Worm (Caenorhabditis elegans) whole organism, L2 larva: ENCODE measurements around the gene brc-1.
A peak's percentile ranks its signal among the peaks of the same experiment; 100 is the strongest.

Experiments used
- C34F6.9 ChIP-seq: fragments of 150-350 bp; optimal IDR thresholded peaks from 2 replicates; lab custom pipeline; 2014; ENCODE audit warnings: missing biosample characterization, missing genetic modification characterization
- F13H6.1 ChIP-seq: sonication (generic microtip); optimal IDR thresholded peaks from 2 replicates; lab custom pipeline; 2016; ENCODE audit warnings: missing genetic modification characterization, missing compliant biosample characterization
- R02D3.7 ChIP-seq: fragments of 150-350 bp; optimal IDR thresholded peaks from 2 replicates; lab custom pipeline; 2014; ENCODE audit warnings: missing biosample characterization, missing genetic modification characterization
- Y55F3AM.14 ChIP-seq: fragments of 200-800 bp; sonication (Bioruptor generic); optimal IDR thresholded peaks from 2 replicates; lab custom pipeline; 2018; ENCODE audit warnings: mild to moderate bottlenecking, missing genetic modification characterization, missing compliant biosample characterization
- ZK546.5 ChIP-seq: sonication (generic microtip); optimal IDR thresholded peaks from 2 replicates; lab custom pipeline; 2017; ENCODE audit warnings: missing biosample characterization, missing genetic modification characterization
- ceh-16 ChIP-seq: fragments of 150-350 bp; optimal IDR thresholded peaks from 2 replicates; lab custom pipeline; 2014; ENCODE audit warnings: missing biosample characterization, missing genetic modification characterization
- ceh-82 ChIP-seq: fragments of 150-350 bp; optimal IDR thresholded peaks from 2 replicates; lab custom pipeline; 2014; ENCODE audit warnings: missing biosample characterization, missing genetic modification characterization
- crh-2 ChIP-seq: sonication (generic microtip); optimal IDR thresholded peaks from 2 replicates; lab custom pipeline; 2017; ENCODE audit warnings: missing biosample characterization, missing genetic modification characterization
- dmd-4 ChIP-seq: sonication (generic microtip); optimal IDR thresholded peaks from 2 replicates; lab custom pipeline; 2017; ENCODE audit warnings: missing biosample characterization, missing genetic modification characterization
- elt-3 ChIP-seq: sonication (generic microtip); optimal IDR thresholded peaks from 2 replicates; lab custom pipeline; 2017; ENCODE audit warnings: missing biosample characterization, missing genetic modification characterization
- fos-1 ChIP-seq: fragments of 150-350 bp; optimal IDR thresholded peaks from 2 replicates; lab custom pipeline; 2014; ENCODE audit warnings: missing biosample characterization, missing genetic modification characterization
- gmeb-1 ChIP-seq: fragments of 150-350 bp; optimal IDR thresholded peaks from 2 replicates; lab custom pipeline; 2014; ENCODE audit warnings: missing biosample characterization, missing genetic modification characterization
- lin-11 ChIP-seq: fragments of 150-350 bp; sonication (generic microtip); optimal IDR thresholded peaks from 2 replicates; lab custom pipeline; 2014; ENCODE audit warnings: missing biosample characterization, missing genetic modification characterization, inconsistent platforms, mixed read lengths
- lin-13 ChIP-seq: fragments of 150-350 bp; optimal IDR thresholded peaks from 2 replicates; lab custom pipeline; 2014; ENCODE audit warnings: missing biosample characterization, missing genetic modification reagents, missing genetic modification characterization
- mbf-1 ChIP-seq: sonication (generic microtip); optimal IDR thresholded peaks from 2 replicates; lab custom pipeline; 2017; ENCODE audit warnings: missing biosample characterization, missing genetic modification characterization
- mdl-1 ChIP-seq, 2 experiments: fragments of 150-350 bp in 1 of 2; sonication (generic microtip) in 1 of 2; optimal IDR thresholded peaks; 2 replicates each; lab custom pipeline; 2017; ENCODE audit warnings: missing biosample characterization in 2 of 2, missing genetic modification characterization in 2 of 2
- nhr-10 ChIP-seq: sonication (generic microtip); optimal IDR thresholded peaks from 2 replicates; lab custom pipeline; 2017; ENCODE audit warnings: missing biosample characterization, missing genetic modification characterization
- nhr-11 ChIP-seq: fragments of 150-350 bp; optimal IDR thresholded peaks from 2 replicates; lab custom pipeline; 2014; ENCODE audit warnings: missing biosample characterization, missing genetic modification characterization
- nhr-129 ChIP-seq: fragments of 150-350 bp; optimal IDR thresholded peaks from 2 replicates; lab custom pipeline; 2014; ENCODE audit warnings: missing biosample characterization, missing genetic modification characterization
- nhr-21 ChIP-seq: fragments of 150-350 bp; optimal IDR thresholded peaks from 2 replicates; lab custom pipeline; 2014; ENCODE audit warnings: missing biosample characterization, missing genetic modification characterization
- nhr-23 ChIP-seq: fragments of 150-350 bp; optimal IDR thresholded peaks from 2 replicates; lab custom pipeline; 2014; ENCODE audit warnings: missing biosample characterization, missing genetic modification reagents, missing genetic modification characterization
- nhr-25 ChIP-seq: fragments of 150-350 bp; sonication (generic microtip); optimal IDR thresholded peaks from 3 replicates; lab custom pipeline; 2014; ENCODE audit warnings: missing biosample characterization, missing genetic modification characterization
- nhr-77 ChIP-seq: fragments of 150-350 bp; optimal IDR thresholded peaks from 2 replicates; lab custom pipeline; 2014; ENCODE audit warnings: missing biosample characterization, missing genetic modification characterization
- skn-1 ChIP-seq: sonication (generic microtip); optimal IDR thresholded peaks from 2 replicates; lab custom pipeline; 2017; ENCODE audit warnings: missing biosample characterization, missing genetic modification characterization
- sma-9 ChIP-seq, 2 experiments: fragments of 150-350 bp in 1 of 2; sonication (generic microtip) in 1 of 2; optimal IDR thresholded peaks; 2 replicates each; lab custom pipeline; 2014 to 2016; ENCODE audit warnings: missing genetic modification characterization in 2 of 2, mild to moderate bottlenecking in 1 of 2, missing biosample characterization in 1 of 2, missing compliant biosample characterization in 1 of 2, missing genetic modification reagents in 1 of 2, moderate library complexity in 1 of 2
- unc-39 ChIP-seq: fragments of 150-350 bp; optimal IDR thresholded peaks from 2 replicates; lab custom pipeline; 2014; ENCODE audit warnings: missing biosample characterization, missing genetic modification characterization
- unc-55 ChIP-seq: fragments of 150-350 bp; sonication (generic microtip); optimal IDR thresholded peaks from 3 replicates; lab custom pipeline; 2014; ENCODE audit warnings: missing biosample characterization, missing genetic modification reagents, missing genetic modification characterization
- unc-62 ChIP-seq: fragments of 150-350 bp; optimal IDR thresholded peaks from 2 replicates; lab custom pipeline; 2014; ENCODE audit warnings: missing biosample characterization, missing genetic modification reagents, missing genetic modification characterization
- zag-1 ChIP-seq: fragments of 150-350 bp; optimal IDR thresholded peaks from 2 replicates; lab custom pipeline; 2014; ENCODE audit warnings: missing biosample characterization, missing genetic modification characterization
- ztf-11 ChIP-seq: sonication (generic microtip); optimal IDR thresholded peaks from 2 replicates; lab custom pipeline; 2017; ENCODE audit warnings: missing biosample characterization, missing genetic modification characterization

Gene brc-1

ce11 chrIII:3839635-3840034 lies 23.1 kb downstream of the brc-1 start, which contains the start of gene cyp-25A3:
Gene cyp-25A3, minus strand, starts transcription at chrIII:3839735.
- TF ChIP-seq crh-2 (no peak), ceh-16 (no peak), ceh-82 (no peak), skn-1 (tag; lab: Kevin White, UChicago) (no peak), nhr-23 (tag; lab: Kevin White, UChicago) (no peak), Y55F3AM.14 (GFP tag; lab: Kevin White, UChicago) (no peak), sma-9 (GFP tag; optimal IDR thresholded peaks at IDR 0.05; lab: Kevin White, UChicago) (no peak), sma-9 (tag; optimal IDR thresholded peaks at IDR 0.05; lab: Kevin White, UChicago) (no peak)

DNA sequence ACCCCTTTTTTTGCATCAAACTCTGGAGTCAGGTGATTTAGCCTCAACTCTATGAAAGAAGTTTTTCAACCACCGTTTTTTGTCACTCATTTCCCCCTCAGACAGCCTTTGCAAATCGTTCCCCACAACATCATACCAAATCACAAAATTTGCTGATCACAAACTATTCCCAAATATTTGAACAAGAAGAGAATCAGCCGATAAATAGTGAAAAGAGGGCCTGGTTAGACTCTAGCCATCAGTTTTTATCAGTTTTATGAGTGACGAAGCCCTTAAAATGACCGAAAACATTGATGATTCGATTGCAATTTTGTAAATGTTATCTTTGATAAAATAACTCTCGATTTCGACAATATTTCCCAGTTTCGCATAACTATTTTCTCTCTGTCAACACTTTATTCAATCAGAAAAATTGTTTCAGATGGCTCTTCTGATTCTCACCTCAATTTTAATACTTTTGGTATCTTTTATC lies 27.9 kb downstream of the brc-1 start, which contains the start of gene cyp-25A2:
cyp-25A2 (plus strand) TSS at position 422 of the 472 bp plus-strand sequence.
- TF ChIP-seq unc-55 (GFP tag; lab: Kevin White, UChicago) (no peak), crh-2 (peak; percentile 29), ZK546.5 (tag; lab: Kevin White, UChicago) (no peak), gmeb-1 (tag; lab: Kevin White, UChicago) (no peak), F13H6.1 (tag; lab: Kevin White, UChicago) (peak; percentile 27), sma-9 (GFP tag; optimal IDR thresholded peaks at IDR 0.05; lab: Kevin White, UChicago) (peak; percentile 66), sma-9 (tag; optimal IDR thresholded peaks at IDR 0.05; lab: Kevin White, UChicago) (no peak), fos-1 (tag; lab: Kevin White, UChicago) (peak; percentile 90), nhr-10 (tag; lab: Kevin White, UChicago) (no peak), unc-62 (GFP tag; lab: Kevin White, UChicago) (no peak), lin-13 (GFP tag; lab: Kevin White, UChicago) (no peak)
- TF ChIP-seq, all 48 proteins: peak for 4

DNA sequence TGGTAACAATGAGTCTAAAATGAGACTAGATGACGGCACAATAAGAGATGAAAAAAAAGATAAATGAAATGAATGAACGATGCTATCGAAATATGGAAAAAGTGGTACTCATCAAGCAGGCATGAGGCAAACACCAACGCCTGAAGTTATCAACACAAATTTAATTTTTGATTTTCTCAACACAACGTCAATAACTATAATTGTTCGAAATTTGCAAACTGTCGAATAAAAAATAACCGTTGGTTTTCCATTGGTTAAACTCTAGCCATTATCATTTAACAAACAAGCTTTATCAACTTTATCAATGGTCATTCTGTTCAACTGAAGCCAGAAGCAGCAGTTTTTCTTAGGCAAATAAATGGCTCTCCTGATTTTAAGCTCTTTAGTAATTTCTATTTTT lies 30.5 kb downstream of the brc-1 start, which contains the start of gene cyp-25A1:
cyp-25A1 (plus strand) TSS at position 301 of the 400 bp plus-strand sequence.
- no peak for TF ChIP-seq C34F6.9 (tag; lab: Kevin White, UChicago)
- TF ChIP-seq unc-55 (GFP tag; lab: Kevin White, UChicago): no peak
- TF ChIP-seq unc-39 (tag; lab: Kevin White, UChicago): no peak
- no peak for TF ChIP-seq mdl-1 (tag; optimal IDR thresholded peaks at IDR 0.05; lab: Kevin White, UChicago)
- no peak for TF ChIP-seq nhr-21
- no peak for TF ChIP-seq F13H6.1 (tag; lab: Kevin White, UChicago)
- no peak for TF ChIP-seq elt-3 (tag; lab: Kevin White, UChicago)
- no peak for TF ChIP-seq nhr-11
- TF ChIP-seq dmd-4 (tag; lab: Kevin White, UChicago): no peak
- TF ChIP-seq ceh-16: no peak
- TF ChIP-seq mbf-1 (tag; lab: Kevin White, UChicago): no peak
- TF ChIP-seq ceh-82: no peak
- no peak for TF ChIP-seq fos-1 (tag; lab: Kevin White, UChicago)
- TF ChIP-seq, all 48 proteins: peak for 0

ce11 chrIII:3831798-3832197 lies 31.0 kb downstream of the brc-1 start:
- TF ChIP-seq zag-1 (tag; lab: Kevin White, UChicago) (no peak), nhr-10 (tag; lab: Kevin White, UChicago) (no peak), C34F6.9 (tag; lab: Kevin White, UChicago) (no peak), unc-55 (GFP tag; lab: Kevin White, UChicago) (no peak), elt-3 (tag; lab: Kevin White, UChicago) (no peak)

DNA sequence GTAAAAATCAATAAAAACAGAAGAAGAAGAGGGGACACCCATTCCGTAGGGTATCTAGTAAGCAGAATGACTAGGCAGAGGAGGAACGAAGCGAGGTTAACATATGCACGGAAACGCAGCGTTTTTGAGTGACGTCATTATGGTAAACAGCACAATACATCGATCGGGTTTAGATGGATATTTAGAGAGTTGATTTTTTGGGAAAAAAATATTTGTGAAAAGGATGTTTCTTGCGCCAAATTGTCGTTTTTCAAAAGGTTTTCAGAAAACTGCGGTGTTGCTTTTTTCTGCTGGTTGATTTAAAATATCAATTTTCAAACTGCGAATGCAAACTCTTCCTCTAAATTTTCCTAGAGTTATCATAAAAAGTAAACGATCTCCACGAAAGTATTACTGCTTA lies 31.4 kb downstream of the brc-1 start, which contains the start of gene C36A4.10:
C36A4.10 (minus strand) TSS at position 101 of the 400 bp plus-strand sequence.
- peak; percentile 6 for TF ChIP-seq unc-55 (GFP tag; lab: Kevin White, UChicago)
- TF ChIP-seq nhr-129: no peak
- no peak for TF ChIP-seq ztf-11 (tag; lab: Kevin White, UChicago)
- peak; percentile 1 for TF ChIP-seq fos-1 (tag; lab: Kevin White, UChicago)
- TF ChIP-seq elt-3 (tag; lab: Kevin White, UChicago): no peak
- no peak for TF ChIP-seq nhr-21

DNA sequence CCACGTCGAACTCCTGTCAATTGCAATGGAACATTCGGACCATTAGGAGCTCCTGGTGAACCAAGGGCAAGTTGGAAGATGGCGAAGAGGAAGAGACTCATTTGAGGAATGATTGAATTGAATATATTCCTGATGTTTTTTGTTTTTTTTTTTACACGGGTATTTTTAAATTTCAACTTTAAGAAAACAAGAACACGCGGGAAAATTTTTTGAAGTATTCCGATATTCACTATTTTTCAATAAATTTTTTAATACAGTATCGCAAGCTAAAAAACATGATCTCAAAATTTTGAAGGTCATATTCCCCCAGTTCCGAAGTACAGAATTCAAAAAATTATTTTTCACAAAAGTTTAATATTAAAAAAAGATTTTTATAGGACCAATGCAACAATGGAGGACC lies 33.7 kb downstream of the brc-1 start, which contains the start of gene cnnm-5:
cnnm-5 (minus strand) TSS at position 101 of the 400 bp plus-strand sequence.
- TF ChIP-seq lin-13 (GFP tag; lab: Kevin White, UChicago) (no peak), nhr-21 (no peak), ceh-16 (no peak), ztf-11 (tag; lab: Kevin White, UChicago) (no peak), nhr-77 (tag; lab: Kevin White, UChicago) (no peak), zag-1 (tag; lab: Kevin White, UChicago) (no peak), nhr-129 (no peak), lin-11 (tag; lab: Kevin White, UChicago) (no peak), nhr-11 (no peak), unc-55 (GFP tag; lab: Kevin White, UChicago) (no peak), mdl-1 (tag; optimal IDR thresholded peaks at IDR 0.05; lab: Kevin White, UChicago) (no peak), R02D3.7 (tag; lab: Kevin White, UChicago) (no peak), nhr-25 (no peak)
